Fruit fly (Drosophila melanogaster): ENCODE data around the gene cta.

Gene cta

DNA sequence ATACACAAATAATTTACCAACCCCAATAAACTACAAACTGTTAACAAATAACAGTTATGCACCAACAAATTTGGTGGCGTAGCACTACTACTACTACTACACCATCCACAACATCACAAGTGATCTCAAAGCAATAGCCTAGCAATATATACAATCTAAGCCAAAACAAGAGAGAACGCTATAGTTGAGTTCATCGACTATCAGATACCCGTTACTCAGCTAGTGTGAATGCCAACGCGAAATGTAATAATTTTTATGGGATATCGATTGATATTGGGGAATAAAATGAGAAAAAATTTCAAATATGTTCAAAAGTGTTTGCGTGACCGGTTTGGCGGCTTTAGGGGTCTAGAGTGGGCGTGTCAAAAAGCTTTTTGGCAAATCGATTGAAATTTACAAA lies 42.3 kb downstream of the cta start (continued):
- no peak for TF ChIP-seq CG13894 (tag; optimal IDR thresholded peaks at IDR 0.05)
- peak; percentile 89; the same call in 1 of the 2 replicates for TF ChIP-seq nerfin-2 (GFP tag; IDR thresholded peaks at IDR 0.05; ENCODE audit: partially characterized antibody)
- no peak for TF ChIP-seq Ada2b (GFP tag; IDR thresholded peaks at IDR 0.05)
- TF ChIP-seq CG15514 (GFP tag; optimal IDR thresholded peaks at IDR 0.05), result no peak
- no peak for TF ChIP-seq CG42726 (GFP tag; IDR thresholded peaks at IDR 0.05; ENCODE audit: partially characterized antibody)
- TF ChIP-seq CG3281 (GFP tag; optimal IDR thresholded peaks at IDR 0.05), result no peak
- no peak for TF ChIP-seq ssp (GFP tag; IDR thresholded peaks at IDR 0.05)
- no peak for TF ChIP-seq CG15269 (tag; optimal IDR thresholded peaks at IDR 0.05)
- TF ChIP-seq peb (GFP tag; IDR thresholded peaks at IDR 0.05), result no peak
- TF ChIP-seq D19B (GFP tag; optimal IDR thresholded peaks at IDR 0.05), result peak; percentile 59
- no peak for TF ChIP-seq ara (GFP tag; IDR thresholded peaks at IDR 0.05)
- TF ChIP-seq CG17328 (GFP tag; IDR thresholded peaks at IDR 0.05), result no peak
- TF ChIP-seq grau (tag; optimal IDR thresholded peaks at IDR 0.05), result no peak
- TF ChIP-seq CG14965 (GFP tag; optimal IDR thresholded peaks at IDR 0.05; ENCODE audit: borderline replicate concordance), result no peak
- no peak for TF ChIP-seq gce (GFP tag; IDR thresholded peaks at IDR 0.05)
- TF ChIP-seq CG8089 (GFP tag; optimal IDR thresholded peaks at IDR 0.05), result peak; percentile 84
- TF ChIP-seq Gsc (GFP tag; IDR thresholded peaks at IDR 0.05), result no peak
- peak; percentile 62; the same call in 2 of the 3 replicates for TF ChIP-seq mld (GFP tag; IDR thresholded peaks at IDR 0.05; ENCODE audit: partially characterized antibody)
- TF ChIP-seq CG3726 (GFP tag; IDR thresholded peaks at IDR 0.05), result no peak
- no peak for TF ChIP-seq ERR (GFP tag; optimal IDR thresholded peaks at IDR 0.05)
- no peak for TF ChIP-seq al (GFP tag; IDR thresholded peaks at IDR 0.05)

DNA sequence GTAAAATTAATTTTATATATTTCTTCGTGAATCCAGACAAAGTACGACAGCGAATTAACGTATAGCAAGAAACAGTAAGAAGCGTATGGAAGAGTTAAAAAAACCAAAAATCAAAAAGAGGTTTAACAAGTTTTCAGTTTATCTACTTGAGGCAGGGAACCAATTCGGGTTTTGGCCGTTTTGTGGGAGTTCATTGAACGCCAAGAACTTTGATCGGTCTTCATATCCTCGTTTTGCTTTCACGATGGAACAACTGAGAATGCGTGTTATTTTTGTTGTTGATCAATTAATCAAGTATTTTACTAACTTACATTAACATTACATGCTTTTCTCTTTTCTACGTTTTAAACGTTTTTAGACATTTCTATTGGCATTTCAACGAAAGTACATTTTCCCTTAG lies 43.8 kb downstream of the cta start:
- TF ChIP-seq mld (GFP tag; IDR thresholded peaks at IDR 0.05; ENCODE audit: partially characterized antibody), result peak; percentile 60; the same call in 1 of the 3 replicates
- no peak for TF ChIP-seq Kr (GFP tag; optimal IDR thresholded peaks at IDR 0.05)
- TF ChIP-seq CG2199 (GFP tag; IDR thresholded peaks at IDR 0.05), result 0 out of 3 replicates have a peak, but pooled peaks have one; percentile 57
- no peak for TF ChIP-seq inv (GFP tag; IDR thresholded peaks at IDR 0.05; ENCODE audit: partially characterized antibody)
- peak; percentile 50 for TF ChIP-seq CG8089 (GFP tag; optimal IDR thresholded peaks at IDR 0.05)
- TF ChIP-seq CG30020 (tag; optimal IDR thresholded peaks at IDR 0.05), result peak; percentile 40

DNA sequence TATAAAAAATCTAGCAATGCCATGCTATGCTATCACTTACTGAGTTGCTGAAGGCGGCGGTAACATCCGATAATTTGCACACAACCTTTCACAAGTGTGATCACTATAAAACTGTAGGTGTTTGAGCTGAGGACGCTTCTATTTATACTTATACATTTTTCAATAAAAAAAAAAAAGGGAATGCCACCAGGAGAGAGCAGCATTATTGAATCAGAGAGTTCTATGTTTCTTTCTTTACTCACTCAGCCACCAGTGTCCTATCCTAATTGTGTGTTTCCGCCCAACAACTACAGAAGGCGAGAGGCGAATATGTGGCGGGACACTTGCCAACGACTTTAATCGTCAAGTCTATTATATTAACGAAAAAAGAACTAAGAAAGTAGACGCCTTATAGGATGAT lies 44.2 kb downstream of the cta start, which contains the start of gene Cht10:
TSS of gene Cht10 (minus strand) at position 101 of the 400 bp plus-strand sequence.
- TF ChIP-seq Six4 (GFP tag; optimal IDR thresholded peaks at IDR 0.05) (no peak), CG17612 (GFP tag; IDR thresholded peaks at IDR 0.05) (no peak), H2.0 (GFP tag; IDR thresholded peaks at IDR 0.05) (no peak), CG18619 (GFP tag; optimal IDR thresholded peaks at IDR 0.05) (no peak), pum (GFP tag; optimal IDR thresholded peaks at IDR 0.05) (no peak), lilli (GFP tag; optimal IDR thresholded peaks at IDR 0.05) (no peak), CG7745 (tag; optimal IDR thresholded peaks at IDR 0.05) (no peak), ab (GFP tag; optimal IDR thresholded peaks at IDR 0.05) (no peak), CG4707 (GFP tag; optimal IDR thresholded peaks at IDR 0.05) (no peak), Optix (GFP tag; IDR thresholded peaks at IDR 0.05) (no peak), CG30403 (GFP tag; optimal IDR thresholded peaks at IDR 0.05) (no peak), CG17802 (tag; optimal IDR thresholded peaks at IDR 0.05) (no peak), Side (GFP tag; optimal IDR thresholded peaks at IDR 0.05) (no peak), az2 (GFP tag; optimal IDR thresholded peaks at IDR 0.05) (no peak), CG1233 (GFP tag; optimal IDR thresholded peaks at IDR 0.05) (no peak), sr (GFP tag; IDR thresholded peaks at IDR 0.05) (no peak)

All from whole organism, embryonic.